Worm (Caenorhabditis elegans) whole organism, L1 larva: ENCODE data around the gene T03F7.7.

ENCODE experiments used
- C04F5.9 ChIP-seq: sonication (generic microtip); optimal IDR thresholded peaks from 2 replicates; lab custom pipeline; 2016; ENCODE audit warnings: missing genetic modification characterization, missing compliant biosample characterization
- C34B4.2 ChIP-seq: sonication (generic microtip); optimal IDR thresholded peaks from 2 replicates; lab custom pipeline; 2017; ENCODE audit warnings: mild to moderate bottlenecking, missing genetic modification characterization, missing compliant biosample characterization
- F16B12.6 ChIP-seq: fragments of 150-350 bp; optimal IDR thresholded peaks from 2 replicates; lab custom pipeline; 2014; ENCODE audit warnings: missing biosample characterization, missing genetic modification characterization
- alr-1 ChIP-seq: fragments of 200-800 bp; sonication (Bioruptor generic); optimal IDR thresholded peaks from 2 replicates; lab custom pipeline; 2018; ENCODE audit warnings: borderline replicate concordance, mild to moderate bottlenecking, missing genetic modification characterization, missing compliant biosample characterization
- blmp-1 ChIP-seq: fragments of 150-350 bp; optimal IDR thresholded peaks from 2 replicates; lab custom pipeline; 2014; ENCODE audit warnings: missing biosample characterization, missing genetic modification characterization
- ces-1 ChIP-seq: fragments of 150-350 bp; optimal IDR thresholded peaks from 2 replicates; lab custom pipeline; 2014; ENCODE audit warnings: missing biosample characterization, missing genetic modification reagents, missing genetic modification characterization
- efl-1 ChIP-seq, 4 experiments: fragments of 150-350 bp; optimal IDR thresholded peaks in 3 of 4; peaks in 1 of 4; 1 replicate in 1 of 4; 2 replicates in 3 of 4; lab custom pipeline; 2014; ENCODE audit warnings: missing biosample characterization in 2 of 4, missing genetic modification characterization in 2 of 4, missing genetic modification reagents in 2 of 4
- efl-3 ChIP-seq: fragments of 200-800 bp; sonication (Bioruptor generic); optimal IDR thresholded peaks from 2 replicates; lab custom pipeline; 2018; ENCODE audit warnings: mild to moderate bottlenecking, missing genetic modification characterization, missing compliant biosample characterization
- fkh-4 ChIP-seq: sonication (generic microtip); optimal IDR thresholded peaks from 2 replicates; lab custom pipeline; 2016; ENCODE audit warnings: missing compliant biosample characterization, missing genetic modification characterization, borderline replicate concordance
- fkh-8 ChIP-seq: sonication (generic microtip); optimal IDR thresholded peaks from 2 replicates; lab custom pipeline; 2016; ENCODE audit warnings: mild to moderate bottlenecking, missing genetic modification characterization, missing compliant biosample characterization
- hlh-4 ChIP-seq: sonication (generic microtip); optimal IDR thresholded peaks from 2 replicates; lab custom pipeline; 2016; ENCODE audit warnings: mild to moderate bottlenecking, missing genetic modification characterization, missing compliant biosample characterization
- hpl-2 ChIP-seq: fragments of 150-350 bp; optimal IDR thresholded peaks from 2 replicates; lab custom pipeline; 2014; ENCODE audit warnings: missing biosample characterization, missing genetic modification reagents, missing genetic modification characterization
- jun-1 ChIP-seq: fragments of 150-350 bp; optimal IDR thresholded peaks from 2 replicates; lab custom pipeline; 2014; ENCODE audit warnings: missing biosample characterization, missing genetic modification reagents, missing genetic modification characterization
- lin-13 ChIP-seq: fragments of 150-350 bp; optimal IDR thresholded peaks from 2 replicates; lab custom pipeline; 2014; ENCODE audit warnings: missing biosample characterization, missing genetic modification reagents, missing genetic modification characterization
- lin-15B ChIP-seq: fragments of 150-350 bp; sonication (generic microtip); optimal IDR thresholded peaks from 3 replicates; lab custom pipeline; 2014; ENCODE audit warnings: missing biosample characterization, missing genetic modification characterization
- lin-35 ChIP-seq, 2 experiments: fragments of 150-350 bp; optimal IDR thresholded peaks; 2 replicates each; lab custom pipeline; 2014; ENCODE audit warnings: missing biosample characterization in 2 of 2, missing genetic modification characterization in 2 of 2, missing genetic modification reagents in 2 of 2
- mab-9 ChIP-seq: fragments of 200-800 bp; sonication (Bioruptor generic); IDR thresholded peaks from 2 replicates; pipeline ENCODE4 v1.3.6; 2022; ENCODE audit warnings: missing genetic modification reagents, missing genetic modification characterization, missing compliant biosample characterization
- mdl-1 ChIP-seq, 2 experiments: fragments of 150-350 bp; optimal IDR thresholded peaks; 2 replicates each; lab custom pipeline; 2014 to 2017; ENCODE audit warnings: missing biosample characterization in 2 of 2, missing genetic modification characterization in 2 of 2, inconsistent platforms in 1 of 2
- mef-2 ChIP-seq: fragments of 150-350 bp; optimal IDR thresholded peaks from 2 replicates; lab custom pipeline; 2014; ENCODE audit warnings: missing biosample characterization, missing genetic modification characterization
- nhr-19 ChIP-seq: fragments of 200-800 bp; sonication (Bioruptor generic); conservative IDR thresholded peaks from 2 replicates; pipeline ENCODE4 v1.3.6; 2022; ENCODE audit warnings: missing genetic modification characterization, missing compliant biosample characterization
- nhr-20 ChIP-seq: sonication (generic microtip); optimal IDR thresholded peaks from 2 replicates; lab custom pipeline; 2016; ENCODE audit warnings: mild to moderate bottlenecking, missing genetic modification characterization, missing compliant biosample characterization
- nhr-237 ChIP-seq: fragments of 150-350 bp; optimal IDR thresholded peaks from 2 replicates; lab custom pipeline; 2014; ENCODE audit warnings: missing biosample characterization, missing genetic modification characterization
- nhr-47 ChIP-seq: sonication (generic microtip); optimal IDR thresholded peaks from 2 replicates; lab custom pipeline; 2016; ENCODE audit warnings: mild to moderate bottlenecking, missing genetic modification characterization, moderate library complexity, missing compliant biosample characterization
- nhr-76 ChIP-seq: sonication (generic microtip); optimal IDR thresholded peaks from 2 replicates; lab custom pipeline; 2017; ENCODE audit warnings: missing biosample characterization, missing genetic modification characterization
- nhr-77 ChIP-seq: fragments of 150-350 bp; optimal IDR thresholded peaks from 2 replicates; lab custom pipeline; 2014; ENCODE audit warnings: missing biosample characterization, missing genetic modification characterization
- nhr-85 ChIP-seq: sonication (generic microtip); peaks from one replicate; lab custom pipeline; 2016; ENCODE audit warnings: missing genetic modification characterization, inconsistent platforms, missing compliant biosample characterization
- pag-3 ChIP-seq: sonication (generic microtip); optimal IDR thresholded peaks from 2 replicates; lab custom pipeline; 2017; ENCODE audit warnings: missing genetic modification characterization, mild to moderate bottlenecking, missing compliant biosample characterization, antibody characterized with exemption, borderline replicate concordance; ENCODE audit not compliant: insufficient read depth
- sptf-1 ChIP-seq: fragments of 150-350 bp; optimal IDR thresholded peaks from 2 replicates; lab custom pipeline; 2014; ENCODE audit warnings: missing biosample characterization, missing genetic modification characterization
- sup-37 ChIP-seq: fragments of 200-800 bp; sonication (Bioruptor generic); optimal IDR thresholded peaks from 2 replicates; lab custom pipeline; 2018; ENCODE audit warnings: mild to moderate bottlenecking, missing genetic modification characterization, missing compliant biosample characterization
- unc-62 ChIP-seq: fragments of 150-350 bp; optimal IDR thresholded peaks from 2 replicates; lab custom pipeline; 2014; ENCODE audit warnings: missing biosample characterization, missing genetic modification reagents, missing genetic modification characterization
- unc-86 ChIP-seq: sonication (generic microtip); optimal IDR thresholded peaks from 2 replicates; lab custom pipeline; 2016; ENCODE audit warnings: missing genetic modification characterization, missing compliant biosample characterization
- vab-15 ChIP-seq: sonication (generic microtip); optimal IDR thresholded peaks from 2 replicates; lab custom pipeline; 2017; ENCODE audit warnings: missing genotype, mild to moderate bottlenecking, missing genetic modification characterization, missing compliant biosample characterization
- ztf-4 ChIP-seq: fragments of 150-350 bp; optimal IDR thresholded peaks from 2 replicates; lab custom pipeline; 2014; ENCODE audit warnings: missing biosample characterization, missing genetic modification characterization

Gene T03F7.7

DNA sequence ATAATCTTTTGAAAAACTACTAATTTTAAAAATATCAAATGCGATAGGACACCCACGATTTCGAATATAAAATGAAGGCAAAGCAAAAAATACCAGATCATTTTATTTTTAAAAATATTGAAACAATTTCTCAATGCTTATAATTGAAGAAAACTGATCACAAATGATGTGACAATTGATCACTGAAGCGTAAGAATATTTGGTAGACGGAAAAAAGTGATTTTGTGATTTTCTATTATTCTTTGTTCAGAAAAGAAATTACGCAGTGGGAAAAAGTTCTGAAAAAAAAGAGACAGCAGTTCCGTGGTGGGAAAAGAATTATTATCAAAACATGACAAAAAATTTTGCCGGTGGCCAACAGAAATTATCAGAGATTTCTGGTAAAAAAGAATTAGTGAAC is 12.6 kb upstream of the T03F7.7 start, which contains the start of gene T03F7.5:
Gene T03F7.5, minus strand, starts transcription at position 101 of the 400 bp plus-strand sequence.
- TF ChIP-seq nhr-85, result no peak
- TF ChIP-seq efl-1 (optimal IDR thresholded peaks at IDR 0.05; lab: Kevin White, UChicago), result no peak
- peak in 1 of 2 experiments; percentile 7 for TF ChIP-seq efl-1 (GFP tag; optimal IDR thresholded peaks at IDR 0.05 in 1 of 2; lab: Kevin White, UChicago)
- no peak for TF ChIP-seq pag-3
- TF ChIP-seq nhr-19 (GFP tag; lab: Robert Waterston, UW), result no peak
- TF ChIP-seq, all 84 proteins: peak for 1

DNA sequence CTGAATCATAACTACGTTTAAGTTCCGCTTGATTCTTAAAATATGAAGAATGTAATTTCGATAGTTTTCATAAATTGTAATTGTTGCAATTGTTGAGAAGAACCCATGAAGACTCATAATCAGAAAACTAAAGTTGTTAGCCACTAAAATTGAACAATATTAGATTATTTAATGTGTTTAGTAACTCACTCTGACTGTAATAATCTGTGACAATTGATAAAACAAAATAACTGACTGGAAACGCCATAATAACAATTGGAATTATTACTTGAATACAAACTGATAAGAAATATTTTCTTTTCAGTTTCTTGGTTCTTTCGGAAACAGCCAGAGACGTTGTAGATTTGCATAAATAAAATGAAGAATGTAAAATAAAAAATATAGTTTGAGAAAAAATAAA is 11.8 kb upstream of the T03F7.7 start:
- no peak for TF ChIP-seq lin-35 (GFP tag; optimal IDR thresholded peaks at IDR 0.05; lab: Kevin White, UChicago)
- TF ChIP-seq nhr-77 (tag; lab: Kevin White, UChicago), result no peak
- TF ChIP-seq jun-1 (tag; lab: Kevin White, UChicago), result peak; percentile 54

DNA sequence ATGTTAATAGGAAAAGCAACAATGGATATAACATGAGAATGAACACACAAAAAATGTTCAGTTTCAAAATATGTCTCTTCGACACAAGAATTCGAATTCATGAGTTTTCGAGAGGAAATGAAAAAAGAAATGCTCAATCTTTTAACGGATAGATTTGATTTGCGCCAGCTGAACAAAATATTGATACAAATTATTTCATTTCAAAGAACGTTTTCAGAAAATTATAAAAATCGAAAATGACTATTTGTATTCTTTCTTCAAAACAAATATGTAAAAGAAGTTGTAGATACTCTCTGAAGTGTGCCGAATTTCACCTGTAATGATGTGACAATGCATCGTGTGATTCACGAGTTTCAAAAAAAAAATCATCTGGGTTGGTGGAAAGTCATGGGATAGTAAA is 10.7 kb upstream of the T03F7.7 start, which contains the start of gene srh-47:
Gene srh-47, minus strand, starts transcription at position 101 of the 400 bp plus-strand sequence.
- TF ChIP-seq alr-1 (no peak), nhr-237 (tag; lab: Kevin White, UChicago) (no peak), ztf-4 (tag; lab: Kevin White, UChicago) (no peak)
- TF ChIP-seq, all 84 proteins: peak for 0

DNA sequence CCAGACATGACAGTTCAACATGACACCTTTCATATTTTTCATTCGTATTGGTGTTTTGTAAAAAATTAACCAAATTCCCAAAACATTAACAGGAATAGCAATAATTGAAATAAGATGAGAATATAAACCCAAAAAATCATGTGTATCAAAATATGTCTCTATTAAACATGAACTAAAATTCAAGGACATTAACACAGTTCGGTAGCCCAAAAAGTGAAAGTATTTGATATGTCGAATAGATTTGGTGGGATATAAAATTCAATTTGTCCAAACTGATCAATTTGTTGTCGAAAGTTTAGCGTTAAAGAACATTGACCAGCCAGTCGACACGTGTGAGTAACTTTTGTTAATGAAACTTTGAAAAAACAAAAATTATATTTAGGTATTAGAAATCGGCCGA is 8.5 kb upstream of the T03F7.7 start, which contains the start of gene srh-46:
Gene srh-46, minus strand, starts transcription at position 189 of the 400 bp plus-strand sequence.
- TF ChIP-seq nhr-20 (tag; lab: Kevin White, UChicago) (no peak), nhr-47 (tag; lab: Kevin White, UChicago) (no peak), unc-62 (GFP tag; lab: Kevin White, UChicago) (no peak), blmp-1 (tag; lab: Kevin White, UChicago) (peak; percentile 89)
- TF ChIP-seq, all 84 proteins: peak for 1

DNA sequence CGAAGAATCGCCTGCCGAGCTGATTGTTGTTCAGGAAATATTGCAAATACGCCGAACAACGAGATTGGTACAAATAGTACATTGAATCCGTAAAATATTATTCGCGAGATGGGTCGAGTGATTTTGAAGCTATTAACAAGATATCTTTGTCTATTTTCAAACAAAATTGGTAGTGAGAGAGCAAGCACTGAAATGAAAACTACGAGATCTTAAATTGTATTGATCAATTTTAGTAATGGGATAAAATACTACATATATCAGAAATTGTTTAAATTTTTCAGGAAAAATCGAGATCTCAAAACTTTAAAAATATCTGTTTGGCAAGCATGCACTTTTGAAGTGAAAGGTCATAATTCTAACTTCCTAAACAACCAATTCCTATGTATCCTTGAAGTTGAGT is 7.0 kb upstream of the T03F7.7 start:
- TF ChIP-seq unc-62 (GFP tag; lab: Kevin White, UChicago), result no peak
- TF ChIP-seq C34B4.2 (tag; lab: Kevin White, UChicago), result no peak
- TF ChIP-seq efl-3, result no peak
- TF ChIP-seq sptf-1 (tag; lab: Kevin White, UChicago), result no peak
- no peak for TF ChIP-seq lin-13 (GFP tag; lab: Kevin White, UChicago)
- TF ChIP-seq C04F5.9 (tag; lab: Kevin White, UChicago), result no peak
- TF ChIP-seq lin-15B, result no peak
- no peak for TF ChIP-seq mab-9 (GFP tag; lab: Robert Waterston, UW)
- TF ChIP-seq ces-1 (GFP tag; lab: Kevin White, UChicago), result no peak
- TF ChIP-seq alr-1, result no peak
- no peak for TF ChIP-seq mdl-1 (tag; optimal IDR thresholded peaks at IDR 0.05; lab: Kevin White, UChicago)
- TF ChIP-seq, all 84 proteins: peak for 0

DNA sequence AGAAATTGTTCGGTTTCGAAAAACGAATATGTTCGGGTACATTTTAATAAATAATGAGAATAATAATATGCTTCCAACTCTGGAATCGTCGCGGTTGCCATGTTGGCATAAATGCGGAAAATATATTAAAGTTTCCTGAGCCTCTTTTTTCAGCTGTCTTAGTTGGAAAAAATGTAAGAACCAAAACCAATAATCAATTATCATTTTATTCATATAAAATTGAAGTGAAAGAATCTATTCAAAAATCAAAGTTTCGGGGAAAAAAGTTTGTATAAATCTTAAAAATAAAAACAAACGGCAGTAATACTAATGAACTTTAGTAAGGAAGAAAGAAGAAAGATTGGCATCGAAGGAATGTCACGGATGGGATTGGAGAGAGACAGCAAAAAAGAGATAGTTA is 6.3 kb upstream of the T03F7.7 start, which contains the start of gene srh-45:
Gene srh-45, minus strand, starts transcription at position 101 of the 400 bp plus-strand sequence.
- TF ChIP-seq mdl-1 (tag; optimal IDR thresholded peaks at IDR 0.05; lab: Kevin White, UChicago), result no peak
- no peak for TF ChIP-seq sup-37 (GFP tag; lab: Kevin White, UChicago)
- TF ChIP-seq nhr-76 (tag; lab: Kevin White, UChicago), result no peak
- no peak for TF ChIP-seq F16B12.6
- no peak for TF ChIP-seq vab-15 (tag; lab: Kevin White, UChicago)
- no peak for TF ChIP-seq hlh-4 (tag; lab: Kevin White, UChicago)
- TF ChIP-seq ces-1 (GFP tag; lab: Kevin White, UChicago), result no peak
- TF ChIP-seq hpl-2 (GFP tag; lab: Kevin White, UChicago), result no peak
- TF ChIP-seq fkh-8 (tag; lab: Kevin White, UChicago), result no peak
- TF ChIP-seq lin-35 (GFP tag; optimal IDR thresholded peaks at IDR 0.05; lab: Kevin White, UChicago), result no peak
- TF ChIP-seq alr-1, result no peak
- TF ChIP-seq fkh-4 (tag; lab: Kevin White, UChicago), result no peak
- TF ChIP-seq mef-2 (tag; lab: Kevin White, UChicago), result no peak
- TF ChIP-seq unc-86 (tag; lab: Kevin White, UChicago), result no peak
